Fruit fly (Drosophila melanogaster) whole organism, embryonic: ENCODE data around the gene CG5909.

Experiments used
- Aef1 ChIP-seq: fragments of 200-800 bp; sonication (Bioruptor generic); IDR thresholded peaks from 3 replicates; pipeline ENCODE4 v1.3.6; 2022; ENCODE audit warnings: missing biosample characterization, missing genetic modification characterization
- Bgb ChIP-seq: fragments of 200-800 bp; sonication (Bioruptor generic); IDR thresholded peaks from 2 replicates; pipeline ENCODE4 v1.3.6; 2022; ENCODE audit warnings: missing biosample characterization, missing genetic modification characterization; ENCODE audit not compliant: partially characterized antibody
- Blimp-1 ChIP-seq: fragments of 200-800 bp; sonication (Bioruptor generic); optimal IDR thresholded peaks from 3 replicates; lab custom pipeline; 2018; ENCODE audit warnings: missing biosample characterization, missing genetic modification characterization, mild to moderate bottlenecking, moderate library complexity, missing genetic modification reagents
- CG10366 ChIP-seq: fragments of 200-800 bp; sonication (Bioruptor generic); IDR thresholded peaks from 2 replicates; pipeline ENCODE4 v1.3.6; 2022; ENCODE audit warnings: missing biosample characterization, missing genetic modification characterization
- CG10543 ChIP-seq: fragments of 200-800 bp; sonication (Bioruptor generic); optimal IDR thresholded peaks from 3 replicates; lab custom pipeline; 2017; ENCODE audit warnings: missing biosample characterization, mild to moderate bottlenecking, missing genetic modification characterization, moderate library complexity
- CG10979 ChIP-seq: fragments of 200-800 bp; sonication (Bioruptor generic); optimal IDR thresholded peaks from 2 replicates; lab custom pipeline; 2018; ENCODE audit warnings: missing biosample characterization, mild to moderate bottlenecking, missing genetic modification characterization, moderate library complexity
- CG11085 ChIP-seq: fragments of 200-800 bp; sonication (Bioruptor generic); IDR thresholded peaks from 2 replicates; pipeline ENCODE4 v1.3.6; 2022; ENCODE audit warnings: missing biosample characterization, missing genetic modification characterization
- CG12942 ChIP-seq: fragments of 200-800 bp; sonication (Bioruptor generic); optimal IDR thresholded peaks from 3 replicates; lab custom pipeline; 2016; ENCODE audit warnings: missing biosample characterization, missing genetic modification characterization
- CG1602 ChIP-seq: fragments of 200-800 bp; sonication (Bioruptor generic); optimal IDR thresholded peaks from 3 replicates; lab custom pipeline; 2016; ENCODE audit warnings: missing biosample characterization, missing genetic modification characterization
- CG1603 ChIP-seq: fragments of 200-800 bp; sonication (Bioruptor generic); optimal IDR thresholded peaks from 2 replicates; lab custom pipeline; 2019; ENCODE audit warnings: missing biosample characterization, mild to moderate bottlenecking, missing genetic modification characterization, moderate library complexity
- CG17328 ChIP-seq: fragments of 200-800 bp; sonication (Bioruptor generic); IDR thresholded peaks from 2 replicates; pipeline ENCODE4 v1.3.6; 2022; ENCODE audit warnings: missing biosample characterization, missing genetic modification characterization
- CG2129 ChIP-seq: fragments of 200-800 bp; sonication (Bioruptor generic); IDR thresholded peaks from 2 replicates; pipeline ENCODE4 v1.3.6; 2022; ENCODE audit warnings: missing biosample characterization, missing genetic modification characterization; ENCODE audit not compliant: partially characterized antibody
- CG2712 ChIP-seq: fragments of 200-800 bp; optimal IDR thresholded peaks from 3 replicates; lab custom pipeline; 2019; ENCODE audit warnings: missing biosample characterization, mild to moderate bottlenecking, missing genetic modification characterization, moderate library complexity
- CG33213 ChIP-seq: fragments of 200-800 bp; sonication (Bioruptor generic); optimal IDR thresholded peaks from 3 replicates; lab custom pipeline; 2016; ENCODE audit warnings: missing biosample characterization, missing genetic modification characterization
- CG6854 ChIP-seq: fragments of 200-800 bp; sonication (Bioruptor generic); optimal IDR thresholded peaks from 3 replicates; lab custom pipeline; 2017; ENCODE audit warnings: missing biosample characterization, mild to moderate bottlenecking, missing genetic modification characterization
- CG7372 ChIP-seq: fragments of 200-800 bp; sonication (Bioruptor generic); IDR thresholded peaks from 2 replicates; pipeline ENCODE4 v1.3.6; 2022; ENCODE audit warnings: missing biosample characterization, missing genetic modification characterization
- CG8359 ChIP-seq: fragments of 200-800 bp; sonication (Bioruptor generic); optimal IDR thresholded peaks from 2 replicates; lab custom pipeline; 2017; ENCODE audit warnings: missing biosample characterization, mild to moderate bottlenecking, missing genetic modification characterization, borderline replicate concordance
- CG8478 ChIP-seq: fragments of >200 bp; optimal IDR thresholded peaks from 2 replicates; lab custom pipeline; 2018
- CG8765 ChIP-seq: fragments of 200-800 bp; sonication (Bioruptor generic); IDR thresholded peaks from 2 replicates; pipeline ENCODE4 v1.3.6; 2022; ENCODE audit warnings: missing biosample characterization, missing genetic modification characterization
- CG9215 ChIP-seq: fragments of 200-800 bp; sonication (Bioruptor generic); IDR thresholded peaks from 2 replicates; pipeline ENCODE4 v1.3.6; 2022; ENCODE audit warnings: missing biosample characterization, missing genetic modification characterization
- D ChIP-seq, 2 experiments: fragments of 200-800 bp in 1 of 2; fragments of >200 bp in 1 of 2; sonication (Bioruptor generic) in 1 of 2; optimal IDR thresholded peaks; 2 replicates in 1 of 2; 3 replicates in 1 of 2; lab custom pipeline; 2017; ENCODE audit warnings: mild to moderate bottlenecking in 1 of 2, missing biosample characterization in 1 of 2, missing genetic modification characterization in 1 of 2, missing genetic modification reagents in 1 of 2
- Dp ChIP-seq: fragments of 200-800 bp; sonication (Bioruptor generic); optimal IDR thresholded peaks from 2 replicates; lab custom pipeline; 2018; ENCODE audit warnings: missing biosample characterization, mild to moderate bottlenecking, missing genetic modification characterization, moderate library complexity
- Drgx ChIP-seq: fragments of 200-800 bp; sonication (Bioruptor generic); IDR thresholded peaks from 2 replicates; pipeline ENCODE4 v1.3.6; 2022; ENCODE audit warnings: missing biosample characterization, missing genetic modification characterization
- Ets97D ChIP-seq: fragments of 200-800 bp; sonication (Bioruptor generic); optimal IDR thresholded peaks from 3 replicates; lab custom pipeline; 2016; ENCODE audit warnings: missing biosample characterization, missing genetic modification characterization
- Hr3 ChIP-seq: fragments of 200-800 bp; sonication (Bioruptor generic); optimal IDR thresholded peaks from 3 replicates; lab custom pipeline; 2016; ENCODE audit warnings: missing biosample characterization, missing genetic modification characterization
- Kr ChIP-seq: fragments of 200-800 bp; sonication (Bioruptor generic); optimal IDR thresholded peaks from 2 replicates; lab custom pipeline; 2017; ENCODE audit warnings: missing biosample characterization, mild to moderate bottlenecking, missing genetic modification characterization
- MESR4 ChIP-seq: fragments of 200-800 bp; sonication (Bioruptor generic); optimal IDR thresholded peaks from 2 replicates; lab custom pipeline; 2018; ENCODE audit warnings: missing biosample characterization, mild to moderate bottlenecking, missing genetic modification characterization, moderate library complexity
- Med ChIP-seq: fragments of 200-800 bp; sonication (Bioruptor generic); peaks from one replicate; lab custom pipeline; 2016; ENCODE audit warnings: missing biosample characterization, missing genetic modification characterization, mild to moderate bottlenecking, inconsistent platforms, moderate library complexity
- Trl ChIP-seq, 3 experiments: fragments of >200 bp in 2 of 3; fragments of 200-800 bp in 1 of 3; sonication (Bioruptor generic) in 1 of 3; optimal IDR thresholded peaks; 2 replicates in 1 of 3; 3 replicates in 2 of 3; lab custom pipeline; 2016 to 2017; ENCODE audit warnings: missing biosample characterization in 1 of 3, missing genetic modification characterization in 1 of 3
- ato ChIP-seq: fragments of 200-800 bp; sonication (Bioruptor generic); IDR thresholded peaks from 2 replicates; pipeline ENCODE4 v1.3.6; 2022; ENCODE audit warnings: missing biosample characterization, missing genetic modification characterization; ENCODE audit not compliant: partially characterized antibody
- bigmax ChIP-seq: fragments of 200-800 bp; sonication (Bioruptor generic); optimal IDR thresholded peaks from 2 replicates; lab custom pipeline; 2018; ENCODE audit warnings: missing biosample characterization, mild to moderate bottlenecking, missing genetic modification characterization
- bsh ChIP-seq, 2 experiments: fragments of 200-800 bp; sonication (Bioruptor generic); optimal IDR thresholded peaks; 2 replicates each; lab custom pipeline; 2017 to 2018; ENCODE audit warnings: mild to moderate bottlenecking in 2 of 2, missing biosample characterization in 2 of 2, missing genetic modification characterization in 2 of 2, moderate library complexity in 1 of 2
- dmrt11E ChIP-seq: fragments of 200-800 bp; sonication (Bioruptor generic); optimal IDR thresholded peaks from 3 replicates; lab custom pipeline; 2018; ENCODE audit warnings: missing biosample characterization, mild to moderate bottlenecking, missing genetic modification characterization, moderate library complexity
- eve ChIP-seq, 2 experiments: fragments of >200 bp; optimal IDR thresholded peaks; 2 replicates each; lab custom pipeline; 2017; ENCODE audit warnings: missing biosample characterization in 2 of 2, missing genetic modification characterization in 2 of 2
- fu2 ChIP-seq: fragments of 200-800 bp; sonication (Bioruptor generic); optimal IDR thresholded peaks from 2 replicates; lab custom pipeline; 2016; ENCODE audit warnings: missing biosample characterization, missing genetic modification characterization
- grn ChIP-seq: fragments of 200-800 bp; sonication (Bioruptor generic); optimal IDR thresholded peaks from 3 replicates; lab custom pipeline; 2017; ENCODE audit warnings: missing biosample characterization, missing genetic modification characterization
- hbn ChIP-seq: fragments of 200-800 bp; sonication (Bioruptor generic); IDR thresholded peaks from 2 replicates; pipeline ENCODE4 v1.3.6; 2022; ENCODE audit warnings: missing biosample characterization, missing genetic modification characterization; ENCODE audit not compliant: partially characterized antibody
- inv ChIP-seq: fragments of 200-800 bp; sonication (Bioruptor generic); IDR thresholded peaks from 2 replicates; pipeline ENCODE4 v1.3.6; 2022; ENCODE audit warnings: missing biosample characterization, missing genetic modification characterization; ENCODE audit not compliant: partially characterized antibody
- kay ChIP-seq: fragments of 200-800 bp; sonication (Bioruptor generic); optimal IDR thresholded peaks from 2 replicates; lab custom pipeline; 2016; ENCODE audit warnings: missing biosample characterization, missing genetic modification characterization
- nerfin-2 ChIP-seq: fragments of 200-800 bp; sonication (Bioruptor generic); IDR thresholded peaks from 2 replicates; pipeline ENCODE4 v1.3.6; 2022; ENCODE audit warnings: missing biosample characterization, missing genetic modification characterization; ENCODE audit not compliant: partially characterized antibody
- nom ChIP-seq: fragments of 200-800 bp; sonication (Bioruptor generic); optimal IDR thresholded peaks from 2 replicates; lab custom pipeline; 2017; ENCODE audit warnings: missing biosample characterization, missing genetic modification characterization, mild to moderate bottlenecking, moderate library complexity, missing genetic modification reagents
- phol ChIP-seq: fragments of 200-800 bp; sonication (Bioruptor generic); optimal IDR thresholded peaks from 3 replicates; lab custom pipeline; 2018; ENCODE audit warnings: missing biosample characterization, mild to moderate bottlenecking, missing genetic modification characterization, moderate library complexity
- row ChIP-seq: fragments of 200-800 bp; sonication (Bioruptor generic); IDR thresholded peaks from 3 replicates; pipeline ENCODE4 v1.3.6; 2022; ENCODE audit warnings: missing biosample characterization, missing genetic modification characterization
- sens ChIP-seq: fragments of 200-800 bp; sonication (Bioruptor generic); peaks from one replicate; lab custom pipeline; 2016; ENCODE audit warnings: missing biosample characterization, missing genetic modification characterization
- sob ChIP-seq: fragments of 200-800 bp; sonication (Bioruptor generic); IDR thresholded peaks from 2 replicates; pipeline ENCODE4 v1.3.6; 2022; ENCODE audit warnings: missing biosample characterization, missing genetic modification characterization
- stwl ChIP-seq: fragments of 200-800 bp; sonication (Bioruptor generic); optimal IDR thresholded peaks from 3 replicates; lab custom pipeline; 2018; ENCODE audit warnings: missing biosample characterization, mild to moderate bottlenecking, missing genetic modification characterization, moderate library complexity
- tna ChIP-seq: fragments of 200-800 bp; sonication (Bioruptor generic); IDR thresholded peaks from 2 replicates; pipeline ENCODE4 v1.3.6; 2022; ENCODE audit warnings: missing biosample characterization, missing genetic modification characterization; ENCODE audit not compliant: partially characterized antibody
- usp ChIP-seq: fragments of >200 bp; optimal IDR thresholded peaks from 2 replicates; lab custom pipeline; 2017; ENCODE audit warnings: missing biosample characterization, missing genetic modification characterization
- zen ChIP-seq: fragments of 200-800 bp; sonication (Bioruptor generic); optimal IDR thresholded peaks from 3 replicates; lab custom pipeline; 2018; ENCODE audit warnings: missing biosample characterization, mild to moderate bottlenecking, missing genetic modification characterization, moderate library complexity

The CG5909 gene

dm6 chr3R:27165416-27165982, 4.5 kb downstream of the CG5909 start, which contains the start of the genes CG34293 and spn-D (continued):
- TF ChIP-seq MESR4 (GFP tag; lab: Kevin White, UChicago) (peak; percentile 20), CG11085 (GFP tag; lab: Robert Waterston, UW) (no peak), Med (GFP tag; lab: Kevin White, UChicago) (peak; percentile 4), Bgb (no peak), CG8765 (no peak), Kr (GFP tag; lab: Kevin White, UChicago) (no peak), CG10543 (GFP tag; lab: Kevin White, UChicago) (no peak), CG8359 (GFP tag; lab: Kevin White, UChicago) (no peak), grn (peak; percentile 5), CG33213 (GFP tag; lab: Kevin White, UChicago) (no peak), ato (GFP tag; lab: Robert Waterston, UW) (no peak), CG12942 (GFP tag; lab: Kevin White, UChicago) (no peak), stwl (tag; lab: Kevin White, UChicago) (peak; percentile 53), Dp (peak; percentile 40), CG8478 (lab: Kevin White, UChicago) (no peak), nerfin-2 (GFP tag; lab: Robert Waterston, UW) (no peak), Ets97D (GFP tag; lab: Kevin White, UChicago) (peak; percentile 8), tna (no peak), kay (GFP tag; lab: Kevin White, UChicago) (no peak), CG1603 (peak; percentile 39)

dm6 chr3R:27167350-27167749, 6.4 kb downstream of the CG5909 start:
- TF ChIP-seq eve (GFP tag; optimal IDR thresholded peaks at IDR 0.05; lab: Kevin White, UChicago), result no peak
- TF ChIP-seq Trl (optimal IDR thresholded peaks at IDR 0.05; lab: Kevin White, UChicago), result no peak
- no peak for TF ChIP-seq Trl (GFP tag; optimal IDR thresholded peaks at IDR 0.05; lab: Kevin White, UChicago)
- no peak for TF ChIP-seq hbn (GFP tag; lab: Robert Waterston, UW)
- no peak for TF ChIP-seq dmrt11E (tag; lab: Kevin White, UChicago)
- peak; percentile 19 for TF ChIP-seq nom (GFP tag; lab: Kevin White, UChicago)
- TF ChIP-seq Drgx (GFP tag; lab: Robert Waterston, UW), result peak; percentile 93
- TF ChIP-seq CG2712 (tag; lab: Kevin White, UChicago), result no peak
- no peak for TF ChIP-seq Hr3 (GFP tag; lab: Kevin White, UChicago)
- no peak for TF ChIP-seq CG10366
- TF ChIP-seq sob, result no peak
- TF ChIP-seq CG17328 (GFP tag; lab: Robert Waterston, UW), result no peak
- peak; percentile 21 for TF ChIP-seq Med (GFP tag; lab: Kevin White, UChicago)
- no peak for TF ChIP-seq CG2129 (GFP tag; lab: Robert Waterston, UW)
- peak; percentile 30 for TF ChIP-seq CG10979
- TF ChIP-seq inv (GFP tag; lab: Robert Waterston, UW), result no peak
- TF ChIP-seq D (optimal IDR thresholded peaks at IDR 0.05; lab: Kevin White, UChicago), result no peak
- no peak for TF ChIP-seq D (GFP tag; optimal IDR thresholded peaks at IDR 0.05; lab: Kevin White, UChicago)
- TF ChIP-seq usp (GFP tag; lab: Kevin White, UChicago), result no peak
- no peak for TF ChIP-seq CG7372 (GFP tag; lab: Robert Waterston, UW)
- peak; percentile 73 for TF ChIP-seq sens (GFP tag; lab: Kevin White, UChicago)
- no peak for TF ChIP-seq Aef1 (GFP tag; lab: Robert Waterston, UW)
- no peak for TF ChIP-seq CG1602 (GFP tag; lab: Kevin White, UChicago)
- no peak for TF ChIP-seq CG9215 (GFP tag; lab: Robert Waterston, UW)
- no peak for TF ChIP-seq bigmax
- no peak for TF ChIP-seq row (GFP tag; lab: Robert Waterston, UW)
- TF ChIP-seq zen (tag; lab: Kevin White, UChicago), result peak; percentile 5
- no peak for TF ChIP-seq stwl (tag; lab: Kevin White, UChicago)
- TF ChIP-seq CG6854, result no peak
- peak; percentile 5 for TF ChIP-seq Blimp-1
- no peak for TF ChIP-seq fu2 (GFP tag; lab: Kevin White, UChicago)
- peak in 1 of 2 experiments; percentile 58 for TF ChIP-seq bsh (GFP tag; optimal IDR thresholded peaks at IDR 0.05; lab: Kevin White, UChicago)
- peak; percentile 25 for TF ChIP-seq phol (tag; lab: Kevin White, UChicago)
